Worm (Caenorhabditis elegans) whole organism, L3 larva: Measurements from ENCODE around the gene msp-63.

Experiments used
- R02D3.7 ChIP-seq: fragments of 150-350 bp; optimal IDR thresholded peaks from 2 replicates; lab custom pipeline; 2014; ENCODE audit warnings: missing biosample characterization, missing genetic modification characterization
- ZK546.5 ChIP-seq: sonication (generic microtip); optimal IDR thresholded peaks from 2 replicates; lab custom pipeline; 2017; ENCODE audit warnings: missing biosample characterization, missing genetic modification characterization
- aly-2 ChIP-seq: fragments of 150-350 bp; optimal IDR thresholded peaks from 2 replicates; lab custom pipeline; 2014; ENCODE audit warnings: missing biosample characterization, missing genetic modification characterization
- ama-1 ChIP-seq: fragments of 150-350 bp; optimal IDR thresholded peaks from 2 replicates; lab custom pipeline; 2018
- ceh-16 ChIP-seq: sonication (generic microtip); optimal IDR thresholded peaks from 2 replicates; lab custom pipeline; 2017; ENCODE audit warnings: missing biosample characterization, missing genetic modification characterization
- ceh-28 ChIP-seq: fragments of 150-350 bp; optimal IDR thresholded peaks from 2 replicates; lab custom pipeline; 2014; ENCODE audit warnings: missing biosample characterization, missing genetic modification reagents, missing genetic modification characterization
- ceh-82 ChIP-seq: fragments of 150-350 bp; optimal IDR thresholded peaks from 2 replicates; lab custom pipeline; 2014; ENCODE audit warnings: missing biosample characterization, missing genetic modification characterization
- ceh-9 ChIP-seq: sonication (generic microtip); optimal IDR thresholded peaks from 2 replicates; lab custom pipeline; 2018; ENCODE audit warnings: missing biosample characterization, missing genetic modification characterization
- daf-12 ChIP-seq: fragments of 150-350 bp; optimal IDR thresholded peaks from 2 replicates; lab custom pipeline; 2014; ENCODE audit warnings: missing biosample characterization, missing genetic modification reagents, missing genetic modification characterization
- egl-27 ChIP-seq: sonication (generic microtip); optimal IDR thresholded peaks from 4 replicates; lab custom pipeline; 2017; ENCODE audit warnings: missing biosample characterization, missing genetic modification reagents, missing genetic modification characterization
- egl-5 ChIP-seq: fragments of 150-350 bp; optimal IDR thresholded peaks from 2 replicates; lab custom pipeline; 2017; ENCODE audit warnings: missing biosample characterization, missing genetic modification reagents, missing genetic modification characterization, inconsistent platforms
- elt-1 ChIP-seq: fragments of 150-350 bp; optimal IDR thresholded peaks from 2 replicates; lab custom pipeline; 2014; ENCODE audit warnings: missing biosample characterization, missing genetic modification characterization
- elt-2 ChIP-seq: sonication (generic microtip); optimal IDR thresholded peaks from 2 replicates; lab custom pipeline; 2016; ENCODE audit warnings: missing genetic modification reagents, mild to moderate bottlenecking, missing genetic modification characterization, missing compliant biosample characterization
- elt-3 ChIP-seq, 3 experiments: fragments of 150-350 bp in 1 of 3; sonication (generic microtip) in 2 of 3; optimal IDR thresholded peaks; 2 replicates in 2 of 3; 4 replicates in 1 of 3; lab custom pipeline; 2014 to 2017; ENCODE audit warnings: missing biosample characterization in 3 of 3, missing genetic modification characterization in 3 of 3
- eor-1 ChIP-seq, 2 experiments: fragments of 150-350 bp; optimal IDR thresholded peaks; 2 replicates each; lab custom pipeline; 2014 to 2018; ENCODE audit warnings: missing biosample characterization in 2 of 2, missing genetic modification characterization in 2 of 2
- fkh-10 ChIP-seq: sonication (generic microtip); optimal IDR thresholded peaks from 2 replicates; lab custom pipeline; 2017; ENCODE audit warnings: missing biosample characterization, missing genetic modification reagents, missing genetic modification characterization
- fkh-2 ChIP-seq: fragments of 150-350 bp; optimal IDR thresholded peaks from 2 replicates; lab custom pipeline; 2014; ENCODE audit warnings: missing biosample characterization, missing genetic modification reagents, missing genetic modification characterization
- fos-1 ChIP-seq: fragments of 150-350 bp; optimal IDR thresholded peaks from 2 replicates; lab custom pipeline; 2014; ENCODE audit warnings: missing biosample characterization, missing genetic modification characterization
- jun-1 ChIP-seq: fragments of 150-350 bp; optimal IDR thresholded peaks from 2 replicates; lab custom pipeline; 2014; ENCODE audit warnings: missing biosample characterization, missing genetic modification reagents, missing genetic modification characterization
- lin-15B ChIP-seq: fragments of 150-350 bp; optimal IDR thresholded peaks from 2 replicates; lab custom pipeline; 2014; ENCODE audit warnings: missing biosample characterization, missing genetic modification characterization
- lin-39 ChIP-seq: fragments of 150-350 bp; optimal IDR thresholded peaks from 2 replicates; lab custom pipeline; 2018; ENCODE audit warnings: missing biosample characterization, missing genetic modification reagents, missing genetic modification characterization
- lsy-12 ChIP-seq: sonication (generic microtip); optimal IDR thresholded peaks from 2 replicates; lab custom pipeline; 2016; ENCODE audit warnings: mild to moderate bottlenecking, missing genetic modification characterization, missing compliant biosample characterization
- mdl-1 ChIP-seq: fragments of 150-350 bp; optimal IDR thresholded peaks from 2 replicates; lab custom pipeline; 2014; ENCODE audit warnings: missing biosample characterization, missing genetic modification characterization
- mml-1 ChIP-seq: fragments of 150-350 bp; sonication (generic microtip); optimal IDR thresholded peaks from 3 replicates; lab custom pipeline; 2014; ENCODE audit warnings: missing biosample characterization, missing genetic modification characterization
- nfya-1 ChIP-seq: sonication (generic microtip); optimal IDR thresholded peaks from 2 replicates; lab custom pipeline; 2017; ENCODE audit warnings: missing genetic modification characterization, mild to moderate bottlenecking, missing compliant biosample characterization, antibody characterized with exemption, moderate library complexity; ENCODE audit not compliant: insufficient read depth
- nhr-11 ChIP-seq: fragments of 150-350 bp; optimal IDR thresholded peaks from 2 replicates; lab custom pipeline; 2014; ENCODE audit warnings: missing biosample characterization, missing genetic modification characterization
- nhr-12 ChIP-seq: fragments of 150-350 bp; optimal IDR thresholded peaks from 2 replicates; lab custom pipeline; 2014; ENCODE audit warnings: missing biosample characterization, missing genetic modification characterization
- nhr-237 ChIP-seq: fragments of 150-350 bp; optimal IDR thresholded peaks from 2 replicates; lab custom pipeline; 2014; ENCODE audit warnings: missing biosample characterization, missing genetic modification characterization
- nhr-25 ChIP-seq: sonication (generic microtip); optimal IDR thresholded peaks from 2 replicates; lab custom pipeline; 2017; ENCODE audit warnings: missing biosample characterization, missing genetic modification characterization
- nhr-28 ChIP-seq: fragments of 150-350 bp; optimal IDR thresholded peaks from 2 replicates; lab custom pipeline; 2014; ENCODE audit warnings: missing biosample characterization, missing genetic modification characterization
- nhr-43 ChIP-seq: sonication (generic microtip); optimal IDR thresholded peaks from 2 replicates; lab custom pipeline; 2016; ENCODE audit warnings: mild to moderate bottlenecking, missing genetic modification characterization, missing compliant biosample characterization; ENCODE audit not compliant: poor library complexity, severe bottlenecking
- nhr-67 ChIP-seq: fragments of 150-350 bp; optimal IDR thresholded peaks from 2 replicates; lab custom pipeline; 2014; ENCODE audit warnings: missing biosample characterization, missing genetic modification characterization
- nhr-76 ChIP-seq: fragments of 150-350 bp; sonication (generic microtip); optimal IDR thresholded peaks from 5 replicates; lab custom pipeline; 2014; ENCODE audit warnings: missing biosample characterization, missing genetic modification characterization
- nhr-77 ChIP-seq: fragments of 150-350 bp; optimal IDR thresholded peaks from 2 replicates; lab custom pipeline; 2014; ENCODE audit warnings: missing biosample characterization, missing genetic modification characterization
- pha-4 ChIP-seq: fragments of 150-350 bp; optimal IDR thresholded peaks from 2 replicates; lab custom pipeline; 2014; ENCODE audit warnings: missing biosample characterization, missing genetic modification reagents, missing genetic modification characterization
- pqm-1 ChIP-seq: fragments of 150-350 bp; optimal IDR thresholded peaks from 2 replicates; lab custom pipeline; 2017; ENCODE audit warnings: missing biosample characterization, missing genetic modification characterization, inconsistent platforms
- snpc-4 ChIP-seq: fragments of 150-350 bp; optimal IDR thresholded peaks from 2 replicates; lab custom pipeline; 2014; ENCODE audit warnings: missing biosample characterization, missing genetic modification characterization
- tbx-2 ChIP-seq: sonication (generic microtip); optimal IDR thresholded peaks from 2 replicates; lab custom pipeline; 2016; ENCODE audit warnings: mild to moderate bottlenecking, missing genetic modification characterization, missing compliant biosample characterization
- unc-39 ChIP-seq: sonication (generic microtip); optimal IDR thresholded peaks from 4 replicates; lab custom pipeline; 2017; ENCODE audit warnings: missing biosample characterization, missing genetic modification characterization
- unc-62 ChIP-seq: fragments of 150-350 bp; sonication (generic microtip); optimal IDR thresholded peaks from 4 replicates; lab custom pipeline; 2014; ENCODE audit warnings: missing biosample characterization, missing genetic modification reagents, missing genetic modification characterization
- zag-1 ChIP-seq: fragments of 150-350 bp; optimal IDR thresholded peaks from 2 replicates; lab custom pipeline; 2014; ENCODE audit warnings: missing biosample characterization, missing genetic modification characterization
- ztf-11 ChIP-seq: fragments of 150-350 bp; optimal IDR thresholded peaks from 2 replicates; lab custom pipeline; 2014; ENCODE audit warnings: missing biosample characterization, missing genetic modification characterization
- ztf-4 ChIP-seq: fragments of 150-350 bp; optimal IDR thresholded peaks from 2 replicates; lab custom pipeline; 2014; ENCODE audit warnings: missing biosample characterization, missing genetic modification characterization

Gene msp-63

DNA sequence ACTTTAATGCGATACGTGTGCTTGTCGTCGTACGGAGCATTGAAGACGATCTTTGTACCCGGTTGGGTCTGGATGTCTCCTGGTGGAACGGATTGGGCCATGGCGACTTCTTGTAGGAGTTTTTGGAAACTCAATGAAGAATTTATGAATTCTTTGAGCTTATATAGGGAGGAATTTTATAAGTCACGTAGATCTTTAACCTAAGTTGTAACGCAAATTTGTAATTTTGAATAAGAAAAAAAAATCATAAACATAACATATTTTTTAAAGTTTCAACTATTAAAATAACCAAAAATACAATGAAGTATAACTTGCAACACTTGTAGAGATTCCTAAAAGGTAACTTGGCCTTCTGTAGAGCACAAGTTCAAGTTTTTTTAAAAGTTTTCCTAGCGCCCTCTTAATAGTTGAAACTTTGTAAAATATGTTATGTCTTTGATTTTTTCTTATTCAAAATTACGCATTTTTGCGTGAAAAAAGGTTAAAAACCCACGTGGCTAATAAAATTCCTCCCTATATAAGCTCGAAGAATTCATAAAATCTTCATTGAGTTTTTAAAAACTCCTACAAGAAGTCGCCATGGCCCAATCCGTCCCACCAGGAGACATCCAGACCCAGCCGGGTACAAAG, at the start of gene msp-63, which contains the start of gene msp-142:
Gene msp-63 (minus strand): TSS at position 101 of the 630 bp plus-strand sequence.
Gene msp-142 (plus strand): TSS at position 580 of the 630 bp plus-strand sequence.
- no peak for TF ChIP-seq unc-39
- TF ChIP-seq fkh-2 (tag; lab: Kevin White, UChicago) = no peak
- TF ChIP-seq nhr-11 (tag; lab: Kevin White, UChicago) = no peak
- TF ChIP-seq nhr-28 = no peak
- no peak for TF ChIP-seq ceh-82 (tag; lab: Kevin White, UChicago)
- TF ChIP-seq nhr-237 (tag; lab: Kevin White, UChicago) = no peak
- no peak for TF ChIP-seq mdl-1
- no peak for TF ChIP-seq ama-1 (lab: Kevin White, UChicago)

- no peak for TF ChIP-seq eor-1 (tag; optimal IDR thresholded peaks at IDR 0.05; lab: Kevin White, UChicago)
- TF ChIP-seq unc-62 (GFP tag; lab: Kevin White, UChicago) = no peak
- TF ChIP-seq elt-2 (tag; lab: Kevin White, UChicago) = peak; percentile 70
- peak; percentile 5 for TF ChIP-seq pqm-1 (tag; lab: Kevin White, UChicago)
- TF ChIP-seq aly-2 (tag; lab: Kevin White, UChicago) = no peak
- peak; percentile 68 for TF ChIP-seq pha-4 (tag; lab: Kevin White, UChicago)
- TF ChIP-seq nhr-77 (tag; lab: Kevin White, UChicago) = no peak
- TF ChIP-seq, all 47 proteins: peak for 3
Measured at ce11 chrII:5846181-5846580, 48.9 kb upstream of the msp-63 start.

ce11 chrII:5845441-5845840, 48.2 kb upstream of the msp-63 start, which contains the start of the genes ZK1248.17 and H41C03.3:
ZK1248.17 (minus strand) TSS chrII:5845541.
H41C03.3 (plus strand) TSS chrII:5845777.
- TF ChIP-seq ama-1 (lab: Kevin White, UChicago) = no peak
- TF ChIP-seq fkh-10 (GFP tag; lab: Kevin White, UChicago) = no peak
- no peak for TF ChIP-seq daf-12 (tag; lab: Kevin White, UChicago)

ce11 chrII:5844694-5845129, 47.5 kb upstream of the msp-63 start:
- peak; percentile 75 for TF ChIP-seq mdl-1
- TF ChIP-seq fkh-2 (tag; lab: Kevin White, UChicago) = peak; percentile 82
- TF ChIP-seq tbx-2 (tag; lab: Kevin White, UChicago) = peak; percentile 97
- TF ChIP-seq nhr-77 (tag; lab: Kevin White, UChicago) = peak; percentile 96
- peak; percentile 99 for TF ChIP-seq nfya-1 (tag; lab: Kevin White, UChicago)
- peak; percentile 37 for TF ChIP-seq ceh-9 (tag; lab: Kevin White, UChicago)
- TF ChIP-seq lsy-12 = peak; percentile 99
- TF ChIP-seq nhr-67 (tag; lab: Kevin White, UChicago) = no peak
- TF ChIP-seq unc-39 = peak; percentile 73
- TF ChIP-seq ztf-4 (tag; lab: Kevin White, UChicago) = peak; percentile 79
- TF ChIP-seq lin-39 (tag; lab: Kevin White, UChicago) = peak; percentile 99
- TF ChIP-seq fkh-10 (GFP tag; lab: Kevin White, UChicago) = peak; percentile 100
- TF ChIP-seq pqm-1 (tag; lab: Kevin White, UChicago) = peak; percentile 94
- peak; percentile 96 for TF ChIP-seq R02D3.7
- peak; percentile 62 for TF ChIP-seq ceh-16 (tag; lab: Kevin White, UChicago)
- no peak for TF ChIP-seq mml-1 (tag; lab: Kevin White, UChicago)
- TF ChIP-seq lin-15B (tag; lab: Kevin White, UChicago) = peak; percentile 82
- TF ChIP-seq ceh-82 (tag; lab: Kevin White, UChicago) = peak; percentile 96
- peak; percentile 92 for TF ChIP-seq egl-27 (tag; lab: Kevin White, UChicago)
- TF ChIP-seq fos-1 = peak; percentile 87
- TF ChIP-seq daf-12 (tag; lab: Kevin White, UChicago) = peak; percentile 94
- peak; percentile 99 for TF ChIP-seq nhr-25
- no peak for TF ChIP-seq ztf-11 (tag; lab: Kevin White, UChicago)
- peak; percentile 90 for TF ChIP-seq nhr-28
- TF ChIP-seq elt-1 (tag; lab: Kevin White, UChicago) = peak; percentile 85
- TF ChIP-seq pha-4 (tag; lab: Kevin White, UChicago) = peak; percentile 99
- TF ChIP-seq nhr-12 (tag; lab: Kevin White, UChicago) = peak; percentile 45
- TF ChIP-seq jun-1 (tag; lab: Kevin White, UChicago) = peak; percentile 99
- peak; percentile 100 for TF ChIP-seq snpc-4
- TF ChIP-seq zag-1 (tag; lab: Kevin White, UChicago) = peak; percentile 95
- peak; percentile 92 for TF ChIP-seq egl-5 (tag; lab: Kevin White, UChicago)
- peak; percentile 94 for TF ChIP-seq nhr-11 (tag; lab: Kevin White, UChicago)
- TF ChIP-seq nhr-43 (tag; lab: Kevin White, UChicago) = peak; percentile 95
- TF ChIP-seq ceh-28 (tag; lab: Kevin White, UChicago) = peak; percentile 97
- peak; percentile 74 for TF ChIP-seq unc-62 (GFP tag; lab: Kevin White, UChicago)
- TF ChIP-seq nhr-237 (tag; lab: Kevin White, UChicago) = no peak
- peak in 2 of 3 experiments; percentile 91 to 97 for TF ChIP-seq elt-3 (tag; optimal IDR thresholded peaks at IDR 0.05; lab: Kevin White, UChicago)
- TF ChIP-seq ama-1 (lab: Kevin White, UChicago) = peak; percentile 100
- peak; percentile 73 for TF ChIP-seq ZK546.5 (tag; lab: Kevin White, UChicago)
- peak; percentile 80 for TF ChIP-seq nhr-76
- peak in 1 of 2 experiments; percentile 84 for TF ChIP-seq eor-1 (tag; optimal IDR thresholded peaks at IDR 0.05; lab: Kevin White, UChicago)
